Worm (Caenorhabditis elegans) whole organism, young adult: ENCODE measurements around the gene W10G11.1.
"Not testable (repeated sequence)": the region's sequence is repeated elsewhere in the genome, so short reads cannot be mapped to it uniquely, and the experiment has no call there.

ENCODE experiments used
- B0019.2 ChIP-seq: fragments of 200-800 bp; sonication (Bioruptor generic); conservative IDR thresholded peaks from 2 replicates; pipeline ENCODE4 v1.3.6; 2022; ENCODE audit warnings: missing genetic modification reagents, missing genetic modification characterization, missing compliant biosample characterization
- B0261.1 ChIP-seq: sonication (generic microtip); optimal IDR thresholded peaks from 2 replicates; lab custom pipeline; 2016; ENCODE audit warnings: mild to moderate bottlenecking, missing genetic modification characterization, moderate library complexity, missing compliant biosample characterization
- F37B4.10 ChIP-seq: fragments of 200-800 bp; sonication (Bioruptor generic); IDR thresholded peaks from 2 replicates; pipeline ENCODE4 v1.3.6; 2022; ENCODE audit warnings: missing genetic modification characterization, missing compliant biosample characterization
- F52B5.7 ChIP-seq: sonication (generic microtip); optimal IDR thresholded peaks from 2 replicates; lab custom pipeline; 2016; ENCODE audit warnings: mild to moderate bottlenecking, missing genetic modification characterization, missing compliant biosample characterization
- T07F8.4 ChIP-seq: sonication (generic microtip); optimal IDR thresholded peaks from 2 replicates; lab custom pipeline; 2016; ENCODE audit warnings: mild to moderate bottlenecking, missing genetic modification characterization, moderate library complexity, missing compliant biosample characterization
- Y56A3A.18 ChIP-seq: fragments of 200-800 bp; sonication (Bioruptor generic); IDR thresholded peaks from 2 replicates; pipeline ENCODE4 v1.3.6; 2022; ENCODE audit warnings: missing genetic modification reagents, missing genetic modification characterization, missing compliant biosample characterization
- aptf-3 ChIP-seq: fragments of 200-800 bp; sonication (Bioruptor generic); IDR thresholded peaks from 2 replicates; pipeline ENCODE4 v1.3.6; 2022; ENCODE audit warnings: missing genetic modification characterization, missing compliant biosample characterization
- athp-1 ChIP-seq: sonication (generic microtip); optimal IDR thresholded peaks from 2 replicates; lab custom pipeline; 2017; ENCODE audit warnings: mild to moderate bottlenecking, missing genetic modification characterization, missing compliant biosample characterization
- attf-5 ChIP-seq: fragments of 200-800 bp; sonication (Bioruptor generic); optimal IDR thresholded peaks from 2 replicates; lab custom pipeline; 2018; ENCODE audit warnings: mild to moderate bottlenecking, missing genetic modification characterization, missing compliant biosample characterization
- ceh-100 ChIP-seq: fragments of 200-800 bp; sonication (Bioruptor generic); IDR thresholded peaks from 2 replicates; pipeline ENCODE4 v1.3.6; 2022; ENCODE audit warnings: missing genetic modification reagents, missing genetic modification characterization, missing compliant biosample characterization
- ceh-79 ChIP-seq: sonication (generic microtip); optimal IDR thresholded peaks from 2 replicates; lab custom pipeline; 2017; ENCODE audit warnings: mild to moderate bottlenecking, missing genetic modification characterization, missing compliant biosample characterization
- efl-1 ChIP-seq: fragments of 150-350 bp; optimal IDR thresholded peaks from 2 replicates; lab custom pipeline; 2014; ENCODE audit warnings: missing biosample characterization, missing genetic modification reagents, missing genetic modification characterization
- egl-18 ChIP-seq: fragments of 200-800 bp; sonication (Bioruptor generic); IDR thresholded peaks from 2 replicates; pipeline ENCODE4 v1.3.6; 2022; ENCODE audit warnings: missing genetic modification reagents, missing genetic modification characterization, missing compliant biosample characterization
- egl-44 ChIP-seq: fragments of 200-800 bp; sonication (Bioruptor generic); IDR thresholded peaks from 2 replicates; pipeline ENCODE4 v1.3.6; 2022; ENCODE audit warnings: missing genetic modification reagents, missing genetic modification characterization, missing compliant biosample characterization
- ets-4 ChIP-seq: fragments of 200-800 bp; sonication (Bioruptor generic); optimal IDR thresholded peaks from 2 replicates; lab custom pipeline; 2018; ENCODE audit warnings: mild to moderate bottlenecking, missing genetic modification characterization, missing compliant biosample characterization
- fkh-3 ChIP-seq: sonication (generic microtip); optimal IDR thresholded peaks from 2 replicates; lab custom pipeline; 2016; ENCODE audit warnings: mild to moderate bottlenecking, missing genetic modification characterization, missing compliant biosample characterization
- hmg-1.2 ChIP-seq: fragments of 200-800 bp; sonication (Bioruptor generic); IDR thresholded peaks from 2 replicates; pipeline ENCODE4 v1.3.6; 2022; ENCODE audit warnings: missing genetic modification reagents, missing genetic modification characterization, missing compliant biosample characterization
- hmg-20 ChIP-seq: fragments of 200-800 bp; sonication (Bioruptor generic); IDR thresholded peaks from 2 replicates; pipeline ENCODE4 v1.3.6; 2022; ENCODE audit warnings: missing genetic modification reagents, missing genetic modification characterization, missing compliant biosample characterization
- hrde-1 ChIP-seq: sonication (generic microtip); optimal IDR thresholded peaks from 2 replicates; lab custom pipeline; 2016; ENCODE audit warnings: missing genetic modification characterization, mild to moderate bottlenecking, missing compliant biosample characterization, moderate library complexity, missing genotype, missing genetic modification reagents, borderline replicate concordance
- let-526 ChIP-seq: fragments of 200-800 bp; sonication (Bioruptor generic); IDR thresholded peaks from 2 replicates; pipeline ENCODE4 v1.3.6; 2022; ENCODE audit warnings: missing genetic modification reagents, missing genetic modification characterization, missing compliant biosample characterization
- let-607 ChIP-seq, 2 experiments: fragments of 200-800 bp in 1 of 2; sonication (Bioruptor generic) in 1 of 2; sonication (generic microtip) in 1 of 2; optimal IDR thresholded peaks; 2 replicates each; lab custom pipeline; 2016 to 2018; ENCODE audit warnings: mild to moderate bottlenecking in 2 of 2, missing compliant biosample characterization in 2 of 2, missing genetic modification characterization in 2 of 2, moderate library complexity in 2 of 2, missing genotype in 1 of 2
- lin-54 ChIP-seq: fragments of 200-800 bp; sonication (Bioruptor generic); optimal IDR thresholded peaks from 2 replicates; lab custom pipeline; 2018; ENCODE audit warnings: mild to moderate bottlenecking, missing genetic modification characterization, missing compliant biosample characterization
- madf-10 ChIP-seq: sonication (generic microtip); optimal IDR thresholded peaks from 2 replicates; lab custom pipeline; 2016; ENCODE audit warnings: mild to moderate bottlenecking, missing genetic modification characterization, missing compliant biosample characterization
- mcd-1 ChIP-seq: fragments of 200-800 bp; sonication (Bioruptor generic); IDR thresholded peaks from 2 replicates; pipeline ENCODE4 v1.3.6; 2022; ENCODE audit warnings: missing genetic modification reagents, missing genetic modification characterization, missing compliant biosample characterization
- nfya-2 ChIP-seq: fragments of 200-800 bp; sonication (Bioruptor generic); IDR thresholded peaks from 2 replicates; pipeline ENCODE4 v1.3.6; 2022; ENCODE audit warnings: missing genetic modification reagents, missing genetic modification characterization, missing compliant biosample characterization
- nfyb-1 ChIP-seq: fragments of 200-800 bp; sonication (Bioruptor generic); IDR thresholded peaks from 2 replicates; pipeline ENCODE4 v1.3.6; 2022; ENCODE audit warnings: missing genetic modification reagents, missing genetic modification characterization, missing compliant biosample characterization
- nhr-80 ChIP-seq: sonication (generic microtip); optimal IDR thresholded peaks from 2 replicates; lab custom pipeline; 2016; ENCODE audit warnings: missing genetic modification characterization, missing compliant biosample characterization
- pbrm-1 ChIP-seq: fragments of 200-800 bp; sonication (Bioruptor generic); IDR thresholded peaks from 2 replicates; pipeline ENCODE4 v1.3.6; 2022; ENCODE audit warnings: missing genetic modification reagents, missing genetic modification characterization, missing compliant biosample characterization
- rcor-1 ChIP-seq: fragments of 200-800 bp; sonication (Bioruptor generic); IDR thresholded peaks from 2 replicates; pipeline ENCODE4 v1.3.6; 2022; ENCODE audit warnings: missing genetic modification reagents, missing genetic modification characterization, missing compliant biosample characterization
- repo-1 ChIP-seq: sonication (generic microtip); optimal IDR thresholded peaks from 2 replicates; lab custom pipeline; 2017; ENCODE audit warnings: mild to moderate bottlenecking, missing genetic modification characterization, missing compliant biosample characterization
- rpc-1 ChIP-seq, 2 experiments: fragments of 150-350 bp in 1 of 2; sonication (generic microtip) in 1 of 2; optimal IDR thresholded peaks; 2 replicates each; lab custom pipeline; 2014 to 2018; ENCODE audit warnings: missing biosample characterization in 1 of 2, missing genetic modification characterization in 1 of 2, missing genetic modification reagents in 1 of 2, missing genotype in 1 of 2
- snpc-1.3 ChIP-seq: sonication (generic microtip); optimal IDR thresholded peaks from 2 replicates; lab custom pipeline; 2017; ENCODE audit warnings: missing genetic modification characterization, mild to moderate bottlenecking, missing compliant biosample characterization, antibody characterized with exemption, moderate library complexity, missing genotype, missing genetic modification reagents; ENCODE audit not compliant: insufficient read depth
- snpc-3.4 ChIP-seq: sonication (generic microtip); optimal IDR thresholded peaks from 2 replicates; lab custom pipeline; 2017; ENCODE audit warnings: missing genetic modification characterization, mild to moderate bottlenecking, missing compliant biosample characterization, antibody characterized with exemption, moderate library complexity, missing genotype, missing genetic modification reagents
- snpc-4 ChIP-seq, 5 experiments: fragments of 150-350 bp in 1 of 5; sonication (generic microtip) in 4 of 5; optimal IDR thresholded peaks; 2 replicates each; lab custom pipeline; 2014 to 2018; ENCODE audit warnings: missing genetic modification characterization in 5 of 5, missing biosample characterization in 3 of 5, antibody characterized with exemption in 2 of 5, mild to moderate bottlenecking in 2 of 5, missing compliant biosample characterization in 2 of 5, missing genotype in 2 of 5, moderate library complexity in 2 of 5, missing genetic modification reagents in 1 of 5
- sptf-2 ChIP-seq: fragments of 200-800 bp; sonication (Bioruptor generic); optimal IDR thresholded peaks from 2 replicates; lab custom pipeline; 2018; ENCODE audit warnings: mild to moderate bottlenecking, missing genetic modification characterization, missing compliant biosample characterization
- tbp1 ChIP-seq: fragments of 200-800 bp; sonication (Bioruptor generic); optimal IDR thresholded peaks from 2 replicates; lab custom pipeline; 2018; ENCODE audit warnings: mild to moderate bottlenecking, missing genetic modification characterization, missing compliant biosample characterization
- tlf-1 ChIP-seq: fragments of 200-800 bp; sonication (Bioruptor generic); optimal IDR thresholded peaks from 2 replicates; lab custom pipeline; 2018; ENCODE audit warnings: mild to moderate bottlenecking, missing genetic modification characterization, missing compliant biosample characterization
- xnd-1 ChIP-seq: sonication (generic microtip); optimal IDR thresholded peaks from 2 replicates; lab custom pipeline; 2016; ENCODE audit warnings: missing genotype, missing genetic modification reagents, missing genetic modification characterization, missing compliant biosample characterization
- ztf-22 ChIP-seq: fragments of 200-800 bp; sonication (Bioruptor generic); optimal IDR thresholded peaks from 2 replicates; lab custom pipeline; 2018; ENCODE audit warnings: mild to moderate bottlenecking, missing genetic modification characterization, moderate library complexity, missing compliant biosample characterization
- ztf-26 ChIP-seq: sonication (generic microtip); optimal IDR thresholded peaks from 2 replicates; lab custom pipeline; 2017; ENCODE audit warnings: missing genetic modification characterization, missing compliant biosample characterization
- ztf-6 ChIP-seq: fragments of 200-800 bp; sonication (Bioruptor generic); IDR thresholded peaks from 2 replicates; pipeline ENCODE4 v1.3.6; 2022; ENCODE audit warnings: missing genetic modification reagents, missing genetic modification characterization, missing compliant biosample characterization

The W10G11.1 gene

DNA sequence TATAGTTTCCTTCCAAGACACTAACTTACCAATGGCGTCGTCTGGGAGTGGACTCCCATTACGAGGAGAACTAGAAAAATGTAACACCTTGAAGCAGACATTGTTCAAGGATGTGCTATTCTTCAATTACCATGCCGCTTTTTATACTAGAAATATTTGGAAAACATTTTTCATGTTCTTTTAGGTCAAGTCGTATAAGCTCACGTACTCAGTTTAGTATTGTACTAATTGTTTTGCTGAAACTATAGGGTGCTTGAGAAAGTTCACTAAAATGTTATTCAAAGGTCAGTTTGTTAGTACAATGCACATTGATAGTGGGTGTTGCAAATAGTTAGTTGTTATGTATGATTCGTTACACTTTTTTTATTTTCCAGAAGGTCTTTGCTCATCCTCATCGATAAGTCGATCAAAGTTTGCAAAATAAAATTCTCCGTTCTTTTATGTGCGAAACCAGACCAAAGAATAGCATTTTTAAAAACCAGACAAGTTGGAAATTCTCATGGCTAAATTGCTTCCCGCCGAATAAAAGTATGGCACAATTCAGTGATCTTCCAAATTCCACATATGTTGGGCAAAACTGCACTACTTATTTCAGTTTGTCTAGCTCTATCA lies 10.5 kb upstream of the W10G11.1 start, which contains the start of the genes clec-128 and clec-129:
Gene clec-128 (minus strand): TSS at position 101 of the 612 bp plus-strand sequence.
Gene clec-129 (plus strand): TSS at position 562 of the 612 bp plus-strand sequence.
- no peak for TF ChIP-seq F37B4.10
- TF ChIP-seq ztf-26 = no peak
- no peak for TF ChIP-seq B0019.2

DNA sequence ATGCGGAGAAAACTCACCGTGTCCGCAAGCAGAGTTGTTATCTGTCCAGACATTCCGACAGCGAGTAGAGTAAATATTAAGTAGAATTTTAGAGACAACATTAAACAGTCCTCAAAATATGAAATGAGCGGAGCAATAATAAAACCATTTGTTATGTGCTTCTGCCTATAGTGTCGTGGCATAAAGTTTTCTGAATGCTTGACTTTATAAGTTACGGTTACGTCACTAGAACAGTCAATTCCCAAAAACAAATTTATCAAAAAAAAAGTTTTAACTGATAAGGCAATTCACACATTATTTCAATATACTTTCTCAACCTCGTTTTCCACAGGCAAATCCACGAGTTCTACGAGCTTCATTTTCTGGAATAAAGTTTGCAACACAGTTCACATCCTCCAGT lies 8.6 kb upstream of the W10G11.1 start, which contains the start of gene clec-127:
Gene clec-127 (minus strand): TSS at position 101 of the 400 bp plus-strand sequence.
- no peak for TF ChIP-seq lin-54 (GFP tag; lab: Kevin White, UChicago)
- no peak for TF ChIP-seq rpc-1 (optimal IDR thresholded peaks at IDR 0.05; lab: Kevin White, UChicago)
- TF ChIP-seq rpc-1 (tag; optimal IDR thresholded peaks at IDR 0.05; lab: Kevin White, UChicago) = no peak
- TF ChIP-seq F52B5.7 (tag; lab: Kevin White, UChicago) = no peak
- TF ChIP-seq ztf-22 (GFP tag; lab: Kevin White, UChicago) = no peak
- TF ChIP-seq ztf-6 = no peak
- no peak for TF ChIP-seq nfyb-1
- no peak for TF ChIP-seq let-607 (tag; optimal IDR thresholded peaks at IDR 0.05; lab: Kevin White, UChicago)

DNA sequence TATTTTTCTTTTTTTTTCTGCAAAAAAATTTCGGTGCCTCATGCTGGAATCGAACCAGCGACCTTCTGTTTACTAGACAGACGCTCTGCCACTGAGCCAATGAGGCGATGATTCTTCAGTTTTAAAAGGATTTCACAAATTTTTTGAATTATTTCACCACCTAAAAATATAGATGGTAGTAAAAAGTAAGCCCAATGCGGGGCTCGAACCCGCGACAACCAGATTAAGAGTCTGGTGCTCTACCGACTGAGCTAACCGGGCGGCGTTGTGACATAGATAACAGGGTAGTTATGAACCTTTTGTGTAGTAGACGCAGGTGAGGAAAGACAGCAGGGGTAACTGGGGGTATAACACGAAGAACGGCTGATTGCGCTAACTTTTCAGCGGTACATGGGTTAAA lies 7.1 kb upstream of the W10G11.1 start:
- TF ChIP-seq T07F8.4 (tag; lab: Kevin White, UChicago) (peak; percentile 65), snpc-3.4 (tag; lab: Kevin White, UChicago) (peak; percentile 83), efl-1 (GFP tag; lab: Kevin White, UChicago) (peak; percentile 22), nhr-80 (tag; lab: Kevin White, UChicago) (peak; percentile 14), aptf-3 (GFP tag; lab: Robert Waterston, UW) (0 out of 2 replicates have a peak, but pooled peaks have one; percentile 11), tlf-1 (GFP tag; lab: Kevin White, UChicago) (peak; percentile 29), madf-10 (tag; lab: Kevin White, UChicago) (peak; percentile 64), egl-44 (GFP tag; lab: Robert Waterston, UW) (0 out of 2 replicates have a peak, but pooled peaks have one; percentile 62), egl-18 (GFP tag; lab: Robert Waterston, UW) (0 out of 2 replicates have a peak, but pooled peaks have one; percentile 39), Y56A3A.18 (GFP tag; lab: Robert Waterston, UW) (peak; percentile 84), hrde-1 (peak; percentile 68), tbp1 (GFP tag; lab: Kevin White, UChicago) (peak; percentile 98), hmg-1.2 (peak; percentile 74), nfya-2 (0 out of 2 replicates have a peak, but pooled peaks have one; percentile 59), nfyb-1 (peak; percentile 86), fkh-3 (peak; percentile 18), snpc-4 (tag; optimal IDR thresholded peaks at IDR 0.05; lab: Kevin White, UChicago) (peak in 2 of 4 experiments; percentile 61 to 85), ceh-100 (GFP tag; lab: Robert Waterston, UW) (peak; percentile 41), rcor-1 (peak; percentile 65; the same call in 1 of the 2 replicates), sptf-2 (GFP tag; lab: Kevin White, UChicago) (peak; percentile 41), let-526 (0 out of 2 replicates have a peak, but pooled peaks have one; percentile 41), athp-1 (tag; lab: Kevin White, UChicago) (peak; percentile 81), ets-4 (peak; percentile 22), snpc-1.3 (peak; percentile 47), ceh-79 (tag; lab: Kevin White, UChicago) (peak; percentile 76), ztf-26 (peak; percentile 68), xnd-1 (tag; lab: Kevin White, UChicago) (peak; percentile 44), pbrm-1 (GFP tag; lab: Robert Waterston, UW) (peak; percentile 76), attf-5 (GFP tag; lab: Kevin White, UChicago) (peak; percentile 46), repo-1 (tag; lab: Kevin White, UChicago) (peak; percentile 46), mcd-1 (GFP tag; lab: Robert Waterston, UW) (peak; percentile 69), let-607 (tag; optimal IDR thresholded peaks at IDR 0.05; lab: Kevin White, UChicago) (peak in 1 of 2 experiments; percentile 31), F37B4.10 (0 out of 2 replicates have a peak, but pooled peaks have one; percentile 25), B0261.1 (tag; lab: Kevin White, UChicago) (peak; percentile 91), hmg-20 (GFP tag; lab: Robert Waterston, UW) (0 out of 2 replicates have a peak, but pooled peaks have one; percentile 66)
- not testable (repeated sequence) for TF ChIP-seq snpc-4 (GFP tag; optimal IDR thresholded peaks at IDR 0.05; lab: Kevin White, UChicago)
